Worm (Caenorhabditis elegans) whole organism, L2 larva: Measurements from ENCODE around the gene twk-17.

ENCODE experiments used
- R02D3.7 ChIP-seq: fragments of 150-350 bp; optimal IDR thresholded peaks from 2 replicates; lab custom pipeline; 2014; ENCODE audit warnings: missing biosample characterization, missing genetic modification characterization
- alr-1 ChIP-seq: fragments of 150-350 bp; optimal IDR thresholded peaks from 2 replicates; lab custom pipeline; 2014; ENCODE audit warnings: missing biosample characterization, missing genetic modification characterization
- aly-2 ChIP-seq: fragments of 150-350 bp; optimal IDR thresholded peaks from 2 replicates; lab custom pipeline; 2014; ENCODE audit warnings: missing biosample characterization, missing genetic modification characterization
- ama-1 ChIP-seq: fragments of 150-350 bp; optimal IDR thresholded peaks from 2 replicates; lab custom pipeline; 2018; ENCODE audit warnings: inconsistent platforms
- blmp-1 ChIP-seq: sonication (generic microtip); optimal IDR thresholded peaks from 2 replicates; lab custom pipeline; 2017; ENCODE audit warnings: missing genetic modification characterization, mild to moderate bottlenecking, missing compliant biosample characterization, antibody characterized with exemption, moderate library complexity; ENCODE audit not compliant: insufficient read depth
- ceh-16 ChIP-seq: fragments of 150-350 bp; optimal IDR thresholded peaks from 2 replicates; lab custom pipeline; 2014; ENCODE audit warnings: missing biosample characterization, missing genetic modification characterization
- ceh-82 ChIP-seq: fragments of 150-350 bp; optimal IDR thresholded peaks from 2 replicates; lab custom pipeline; 2014; ENCODE audit warnings: missing biosample characterization, missing genetic modification characterization
- egl-27 ChIP-seq: sonication (generic microtip); optimal IDR thresholded peaks from 3 replicates; lab custom pipeline; 2017; ENCODE audit warnings: missing biosample characterization, missing genetic modification reagents, missing genetic modification characterization
- elt-1 ChIP-seq: fragments of 150-350 bp; optimal IDR thresholded peaks from 2 replicates; lab custom pipeline; 2014; ENCODE audit warnings: missing biosample characterization, missing genetic modification characterization
- elt-3 ChIP-seq: sonication (generic microtip); optimal IDR thresholded peaks from 2 replicates; lab custom pipeline; 2017; ENCODE audit warnings: missing biosample characterization, missing genetic modification characterization
- fos-1 ChIP-seq: fragments of 150-350 bp; optimal IDR thresholded peaks from 2 replicates; lab custom pipeline; 2014; ENCODE audit warnings: missing biosample characterization, missing genetic modification characterization
- gmeb-1 ChIP-seq: fragments of 150-350 bp; optimal IDR thresholded peaks from 2 replicates; lab custom pipeline; 2014; ENCODE audit warnings: missing biosample characterization, missing genetic modification characterization
- lin-13 ChIP-seq: fragments of 150-350 bp; optimal IDR thresholded peaks from 2 replicates; lab custom pipeline; 2014; ENCODE audit warnings: missing biosample characterization, missing genetic modification reagents, missing genetic modification characterization
- lsy-2 ChIP-seq, 2 experiments: fragments of 150-350 bp in 1 of 2; sonication (generic microtip) in 1 of 2; optimal IDR thresholded peaks; 2 replicates each; lab custom pipeline; 2014 to 2017; ENCODE audit warnings: missing biosample characterization in 2 of 2, missing genetic modification characterization in 2 of 2
- mab-5 ChIP-seq: fragments of 150-350 bp; optimal IDR thresholded peaks from 2 replicates; lab custom pipeline; 2014; ENCODE audit warnings: missing biosample characterization, missing genetic modification characterization
- mdl-1 ChIP-seq, 2 experiments: fragments of 150-350 bp in 1 of 2; sonication (generic microtip) in 1 of 2; optimal IDR thresholded peaks; 2 replicates each; lab custom pipeline; 2017; ENCODE audit warnings: missing biosample characterization in 2 of 2, missing genetic modification characterization in 2 of 2
- nhr-10 ChIP-seq: sonication (generic microtip); optimal IDR thresholded peaks from 2 replicates; lab custom pipeline; 2017; ENCODE audit warnings: missing biosample characterization, missing genetic modification characterization
- nhr-11 ChIP-seq: fragments of 150-350 bp; optimal IDR thresholded peaks from 2 replicates; lab custom pipeline; 2014; ENCODE audit warnings: missing biosample characterization, missing genetic modification characterization
- nhr-21 ChIP-seq: fragments of 150-350 bp; optimal IDR thresholded peaks from 2 replicates; lab custom pipeline; 2014; ENCODE audit warnings: missing biosample characterization, missing genetic modification characterization
- nhr-23 ChIP-seq: fragments of 150-350 bp; optimal IDR thresholded peaks from 2 replicates; lab custom pipeline; 2014; ENCODE audit warnings: missing biosample characterization, missing genetic modification reagents, missing genetic modification characterization
- nhr-237 ChIP-seq: fragments of 150-350 bp; optimal IDR thresholded peaks from 2 replicates; lab custom pipeline; 2014; ENCODE audit warnings: missing biosample characterization, missing genetic modification characterization
- nhr-25 ChIP-seq: fragments of 150-350 bp; sonication (generic microtip); optimal IDR thresholded peaks from 3 replicates; lab custom pipeline; 2014; ENCODE audit warnings: missing biosample characterization, missing genetic modification characterization
- nhr-6 ChIP-seq: fragments of 150-350 bp; optimal IDR thresholded peaks from 2 replicates; lab custom pipeline; 2014; ENCODE audit warnings: missing biosample characterization, missing genetic modification characterization
- peb-1 ChIP-seq: fragments of 150-350 bp; optimal IDR thresholded peaks from 2 replicates; lab custom pipeline; 2014; ENCODE audit warnings: missing biosample characterization, missing genetic modification characterization
- sem-4 ChIP-seq: fragments of 150-350 bp; optimal IDR thresholded peaks from 2 replicates; lab custom pipeline; 2014; ENCODE audit warnings: missing biosample characterization, missing genetic modification reagents, missing genetic modification characterization
- skn-1 ChIP-seq: sonication (generic microtip); optimal IDR thresholded peaks from 2 replicates; lab custom pipeline; 2017; ENCODE audit warnings: missing biosample characterization, missing genetic modification characterization
- sma-3 ChIP-seq: sonication (generic microtip); optimal IDR thresholded peaks from 2 replicates; lab custom pipeline; 2016; ENCODE audit warnings: missing genetic modification reagents, missing genetic modification characterization, missing compliant biosample characterization
- sma-9 ChIP-seq, 2 experiments: fragments of 150-350 bp in 1 of 2; sonication (generic microtip) in 1 of 2; optimal IDR thresholded peaks; 2 replicates each; lab custom pipeline; 2014 to 2016; ENCODE audit warnings: missing genetic modification characterization in 2 of 2, mild to moderate bottlenecking in 1 of 2, missing biosample characterization in 1 of 2, missing compliant biosample characterization in 1 of 2, missing genetic modification reagents in 1 of 2, moderate library complexity in 1 of 2
- unc-39 ChIP-seq: fragments of 150-350 bp; optimal IDR thresholded peaks from 2 replicates; lab custom pipeline; 2014; ENCODE audit warnings: missing biosample characterization, missing genetic modification characterization
- unc-55 ChIP-seq: fragments of 150-350 bp; sonication (generic microtip); optimal IDR thresholded peaks from 3 replicates; lab custom pipeline; 2014; ENCODE audit warnings: missing biosample characterization, missing genetic modification reagents, missing genetic modification characterization
- unc-62 ChIP-seq: fragments of 150-350 bp; optimal IDR thresholded peaks from 2 replicates; lab custom pipeline; 2014; ENCODE audit warnings: missing biosample characterization, missing genetic modification reagents, missing genetic modification characterization
- zag-1 ChIP-seq: fragments of 150-350 bp; optimal IDR thresholded peaks from 2 replicates; lab custom pipeline; 2014; ENCODE audit warnings: missing biosample characterization, missing genetic modification characterization
- ztf-1 ChIP-seq: fragments of 200-800 bp; sonication (Bioruptor generic); conservative IDR thresholded peaks from 2 replicates; pipeline ENCODE4 v1.3.6; 2022; ENCODE audit warnings: missing genetic modification characterization, missing compliant biosample characterization
- ztf-11 ChIP-seq: sonication (generic microtip); optimal IDR thresholded peaks from 2 replicates; lab custom pipeline; 2017; ENCODE audit warnings: missing biosample characterization, missing genetic modification characterization
- ztf-4 ChIP-seq: fragments of 150-350 bp; optimal IDR thresholded peaks from 2 replicates; lab custom pipeline; 2014; ENCODE audit warnings: missing biosample characterization, missing genetic modification characterization

Gene twk-17

DNA sequence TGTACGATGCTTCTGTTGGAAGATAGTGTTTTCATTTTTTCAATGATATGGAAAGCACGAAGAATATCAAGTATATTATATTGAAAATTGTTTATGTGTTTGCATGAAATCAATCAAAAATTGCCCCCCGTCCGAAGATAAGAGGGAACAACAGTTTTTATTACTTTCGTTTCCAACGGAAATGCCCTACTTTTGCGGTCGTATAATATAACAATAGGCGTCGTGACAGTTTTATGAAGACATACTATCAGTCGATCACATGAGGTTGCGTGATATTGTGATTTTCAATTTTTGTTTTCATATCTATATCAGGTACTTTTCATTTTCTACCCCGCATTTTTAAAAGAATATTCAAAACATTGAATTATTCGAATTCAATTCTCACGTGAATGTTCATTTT, 11.9 kb downstream of the twk-17 start:
- TF ChIP-seq aly-2 (tag; lab: Kevin White, UChicago) = no peak
- no peak for TF ChIP-seq unc-39
- peak; percentile 66 for TF ChIP-seq sma-3 (GFP tag; lab: Kevin White, UChicago)
- TF ChIP-seq elt-3 (tag; lab: Kevin White, UChicago) = no peak
- no peak for TF ChIP-seq nhr-11 (tag; lab: Kevin White, UChicago)
- TF ChIP-seq blmp-1 (tag; lab: Kevin White, UChicago) = peak; percentile 66
- no peak for TF ChIP-seq egl-27 (tag; lab: Kevin White, UChicago)
- TF ChIP-seq skn-1 (tag; lab: Kevin White, UChicago) = no peak
- TF ChIP-seq unc-55 (GFP tag; lab: Kevin White, UChicago) = no peak
- TF ChIP-seq ztf-11 (tag; lab: Kevin White, UChicago) = no peak
- no peak for TF ChIP-seq gmeb-1 (tag; lab: Kevin White, UChicago)
- peak; percentile 29 for TF ChIP-seq nhr-21 (tag; lab: Kevin White, UChicago)
- TF ChIP-seq nhr-237 = no peak
- TF ChIP-seq elt-1 (tag; lab: Kevin White, UChicago) = no peak
- TF ChIP-seq R02D3.7 = no peak
- TF ChIP-seq peb-1 (tag; lab: Kevin White, UChicago) = no peak
- peak in 1 of 2 experiments; percentile 3 for TF ChIP-seq lsy-2 (tag; optimal IDR thresholded peaks at IDR 0.05; lab: Kevin White, UChicago)
- no peak for TF ChIP-seq mdl-1 (tag; optimal IDR thresholded peaks at IDR 0.05; lab: Kevin White, UChicago)
- peak; percentile 6 for TF ChIP-seq fos-1
- peak; percentile 61 for TF ChIP-seq sma-9 (GFP tag; optimal IDR thresholded peaks at IDR 0.05; lab: Kevin White, UChicago)
- no peak for TF ChIP-seq sma-9 (tag; optimal IDR thresholded peaks at IDR 0.05; lab: Kevin White, UChicago)
- TF ChIP-seq ama-1 (lab: Kevin White, UChicago) = no peak
- TF ChIP-seq zag-1 = no peak
- TF ChIP-seq unc-62 = no peak

ce11 chrX:7593931-7594544, 13.8 kb downstream of the twk-17 start:
- TF ChIP-seq alr-1 (tag; lab: Kevin White, UChicago) (no peak), ztf-1 (GFP tag; lab: Robert Waterston, UW) (no peak), sma-9 (GFP tag; optimal IDR thresholded peaks at IDR 0.05; lab: Kevin White, UChicago) (peak; percentile 44), sma-9 (tag; optimal IDR thresholded peaks at IDR 0.05; lab: Kevin White, UChicago) (no peak), ztf-11 (tag; lab: Kevin White, UChicago) (no peak), ztf-4 (tag; lab: Kevin White, UChicago) (no peak), blmp-1 (tag; lab: Kevin White, UChicago) (no peak), aly-2 (tag; lab: Kevin White, UChicago) (no peak), nhr-23 (tag; lab: Kevin White, UChicago) (no peak), lsy-2 (tag; optimal IDR thresholded peaks at IDR 0.05; lab: Kevin White, UChicago) (no peak), sma-3 (GFP tag; lab: Kevin White, UChicago) (peak; percentile 28), nhr-10 (tag; lab: Kevin White, UChicago) (no peak), ama-1 (lab: Kevin White, UChicago) (no peak), ceh-16 (tag; lab: Kevin White, UChicago) (no peak), peb-1 (tag; lab: Kevin White, UChicago) (no peak), nhr-21 (tag; lab: Kevin White, UChicago) (peak; percentile 59), lin-13 (GFP tag; lab: Kevin White, UChicago) (no peak), sem-4 (tag; lab: Kevin White, UChicago) (no peak), nhr-25 (tag; lab: Kevin White, UChicago) (peak; percentile 16), egl-27 (tag; lab: Kevin White, UChicago) (no peak)

DNA sequence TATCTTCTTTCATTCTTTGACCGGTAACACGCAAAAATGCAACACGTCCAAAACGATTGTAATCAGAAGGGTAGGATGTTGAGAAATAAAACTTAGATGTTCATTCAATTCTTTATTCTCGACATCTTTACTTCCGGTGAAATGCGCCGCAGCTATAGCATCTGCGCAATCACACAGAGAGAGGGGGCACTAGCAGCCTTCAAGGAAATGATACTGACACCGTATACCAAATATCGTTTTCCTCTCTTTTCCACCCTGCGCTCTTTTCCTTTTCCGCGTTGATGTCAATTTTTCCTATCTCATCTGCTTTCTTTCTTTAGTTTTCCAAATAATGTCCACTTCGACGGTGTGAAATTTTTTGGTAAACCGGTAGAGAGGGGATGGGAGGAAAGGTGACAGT, 17.1 kb downstream of the twk-17 start:
- TF ChIP-seq nhr-21 (tag; lab: Kevin White, UChicago) (peak; percentile 34), ceh-82 (tag; lab: Kevin White, UChicago) (no peak), sem-4 (tag; lab: Kevin White, UChicago) (peak; percentile 2), zag-1 (no peak), peb-1 (tag; lab: Kevin White, UChicago) (no peak), mab-5 (tag; lab: Kevin White, UChicago) (no peak), fos-1 (peak; percentile 5), nhr-6 (tag; lab: Kevin White, UChicago) (no peak), nhr-25 (tag; lab: Kevin White, UChicago) (peak; percentile 1), nhr-237 (no peak)
